Fruit fly (Drosophila melanogaster) whole organism, prepupa: ENCODE data around the gene uncNacbeta.
A peak's percentile ranks its signal among the peaks of the same experiment; 100 is the strongest.

Source experiments
- CG10669 ChIP-seq: fragments of 200-800 bp; sonication (Bioruptor generic); optimal IDR thresholded peaks from 3 replicates; lab custom pipeline; 2018; ENCODE audit warnings: missing biosample characterization, mild to moderate bottlenecking, missing genetic modification characterization, moderate library complexity
- CG11294 ChIP-seq: fragments of 200-800 bp; sonication (Bioruptor generic); IDR thresholded peaks from 2 replicates; pipeline ENCODE4 v1.3.6; 2022; ENCODE audit warnings: missing biosample characterization, missing genetic modification characterization
- CG11762 ChIP-seq: fragments of 200-800 bp; sonication (Bioruptor generic); optimal IDR thresholded peaks from 3 replicates; lab custom pipeline; 2016; ENCODE audit warnings: missing biosample characterization, missing genetic modification characterization; ENCODE audit not compliant: insufficient read depth
- CG15336 ChIP-seq: fragments of 200-800 bp; sonication (Bioruptor generic); IDR thresholded peaks from 2 replicates; pipeline ENCODE4 v1.3.6; 2022; ENCODE audit warnings: missing biosample characterization, missing genetic modification characterization
- CG1621 ChIP-seq: fragments of 200-800 bp; sonication (Bioruptor generic); optimal IDR thresholded peaks from 3 replicates; lab custom pipeline; 2018; ENCODE audit warnings: missing biosample characterization, mild to moderate bottlenecking, missing genetic modification characterization
- CG16779 ChIP-seq: fragments of 200-800 bp; sonication (Bioruptor generic); optimal IDR thresholded peaks from 3 replicates; lab custom pipeline; 2017; ENCODE audit warnings: missing biosample characterization, mild to moderate bottlenecking, missing genetic modification characterization
- CG3032 ChIP-seq: fragments of 200-800 bp; optimal IDR thresholded peaks from 2 replicates; lab custom pipeline; 2019; ENCODE audit warnings: missing biosample characterization, mild to moderate bottlenecking, missing genetic modification characterization, moderate library complexity
- CG32006 ChIP-seq: fragments of 200-800 bp; sonication (Bioruptor generic); optimal IDR thresholded peaks from 3 replicates; lab custom pipeline; 2017; ENCODE audit warnings: missing biosample characterization, mild to moderate bottlenecking, missing genetic modification characterization
- CG34406 ChIP-seq: fragments of 200-800 bp; sonication (Bioruptor generic); optimal IDR thresholded peaks from 3 replicates; lab custom pipeline; 2016; ENCODE audit warnings: missing biosample characterization, missing genetic modification characterization
- CG3919 ChIP-seq: fragments of 200-800 bp; sonication (Bioruptor generic); optimal IDR thresholded peaks from 3 replicates; lab custom pipeline; 2016; ENCODE audit warnings: missing biosample characterization, missing genetic modification characterization
- CG4318 ChIP-seq: fragments of 200-800 bp; sonication (Bioruptor generic); optimal IDR thresholded peaks from 3 replicates; lab custom pipeline; 2017; ENCODE audit warnings: missing biosample characterization, mild to moderate bottlenecking, missing genetic modification characterization
- CG6163 ChIP-seq: fragments of 200-800 bp; sonication (Bioruptor generic); IDR thresholded peaks from 3 replicates; pipeline ENCODE4 v1.3.6; 2022; ENCODE audit warnings: missing biosample characterization, missing genetic modification characterization
- CG6276 ChIP-seq: fragments of 200-800 bp; sonication (Bioruptor generic); optimal IDR thresholded peaks from 2 replicates; lab custom pipeline; 2017; ENCODE audit warnings: missing biosample characterization, mild to moderate bottlenecking, missing genetic modification characterization
- CG6792 ChIP-seq: fragments of 200-800 bp; sonication (Bioruptor generic); optimal IDR thresholded peaks from 3 replicates; lab custom pipeline; 2016; ENCODE audit warnings: missing biosample characterization, missing genetic modification characterization
- CG6854 ChIP-seq: fragments of 200-800 bp; sonication (Bioruptor generic); optimal IDR thresholded peaks from 2 replicates; lab custom pipeline; 2017; ENCODE audit warnings: missing biosample characterization, mild to moderate bottlenecking, missing genetic modification characterization
- CG8119 ChIP-seq: fragments of 200-800 bp; sonication (Bioruptor generic); IDR thresholded peaks from 3 replicates; pipeline ENCODE4 v1.3.6; 2022; ENCODE audit warnings: missing biosample characterization, missing genetic modification characterization
- CG8319 ChIP-seq: fragments of 200-800 bp; sonication (Bioruptor generic); optimal IDR thresholded peaks from 3 replicates; lab custom pipeline; 2016; ENCODE audit warnings: missing biosample characterization, missing genetic modification characterization
- CG8632 ChIP-seq: fragments of 200-800 bp; sonication (Bioruptor generic); optimal IDR thresholded peaks from 3 replicates; lab custom pipeline; 2016; ENCODE audit warnings: missing biosample characterization, missing genetic modification characterization
- CG9139 ChIP-seq: fragments of 200-800 bp; sonication (Bioruptor generic); optimal IDR thresholded peaks from 3 replicates; lab custom pipeline; 2017; ENCODE audit warnings: missing biosample characterization, mild to moderate bottlenecking, missing genetic modification characterization
- Eip75B ChIP-seq: fragments of 200-800 bp; sonication (Bioruptor generic); optimal IDR thresholded peaks from 3 replicates; lab custom pipeline; 2016; ENCODE audit warnings: missing biosample characterization, missing genetic modification characterization
- Eip93F ChIP-seq: fragments of 200-800 bp; sonication (Bioruptor generic); optimal IDR thresholded peaks from 2 replicates; lab custom pipeline; 2016; ENCODE audit warnings: missing biosample characterization, mild to moderate bottlenecking, missing genetic modification characterization
- Ets21C ChIP-seq: fragments of 200-800 bp; sonication (Bioruptor generic); optimal IDR thresholded peaks from 3 replicates; lab custom pipeline; 2016; ENCODE audit warnings: missing biosample characterization, missing genetic modification characterization
- Ets96B ChIP-seq: fragments of 200-800 bp; optimal IDR thresholded peaks from 2 replicates; lab custom pipeline; 2019; ENCODE audit warnings: missing biosample characterization, mild to moderate bottlenecking, missing genetic modification characterization, moderate library complexity
- Gug ChIP-seq: fragments of 200-800 bp; sonication (Bioruptor generic); IDR thresholded peaks from 2 replicates; pipeline ENCODE4 v1.3.6; 2022; ENCODE audit warnings: missing biosample characterization, missing genetic modification characterization
- Hr39 ChIP-seq: fragments of 200-800 bp; sonication (Bioruptor generic); optimal IDR thresholded peaks from 2 replicates; lab custom pipeline; 2016; ENCODE audit warnings: missing biosample characterization, missing genetic modification characterization
- Lpt ChIP-seq: fragments of 200-800 bp; sonication (Bioruptor generic); optimal IDR thresholded peaks from 3 replicates; lab custom pipeline; 2016; ENCODE audit warnings: missing biosample characterization, missing genetic modification characterization
- Met ChIP-seq: fragments of 200-800 bp; sonication (Bioruptor generic); optimal IDR thresholded peaks from 3 replicates; lab custom pipeline; 2016; ENCODE audit warnings: missing biosample characterization, missing genetic modification characterization
- OdsH ChIP-seq: fragments of 200-800 bp; sonication (Bioruptor generic); optimal IDR thresholded peaks from 3 replicates; lab custom pipeline; 2016; ENCODE audit warnings: missing biosample characterization, missing genetic modification characterization
- Smox ChIP-seq: fragments of 200-800 bp; sonication (Bioruptor generic); optimal IDR thresholded peaks from 3 replicates; lab custom pipeline; 2016; ENCODE audit warnings: missing biosample characterization, missing genetic modification characterization
- Sox102F ChIP-seq: fragments of 200-800 bp; sonication (Bioruptor generic); optimal IDR thresholded peaks from 2 replicates; lab custom pipeline; 2016; ENCODE audit warnings: missing biosample characterization, mild to moderate bottlenecking, missing genetic modification characterization
- Sox14 ChIP-seq: fragments of 200-800 bp; sonication (Bioruptor generic); optimal IDR thresholded peaks from 3 replicates; lab custom pipeline; 2016; ENCODE audit warnings: missing biosample characterization, missing genetic modification characterization
- achi ChIP-seq: fragments of 200-800 bp; sonication (Bioruptor generic); optimal IDR thresholded peaks from 3 replicates; lab custom pipeline; 2016; ENCODE audit warnings: missing biosample characterization, missing genetic modification characterization
- acj6 ChIP-seq: fragments of 200-800 bp; sonication (Bioruptor generic); optimal IDR thresholded peaks from 3 replicates; lab custom pipeline; 2016; ENCODE audit warnings: missing biosample characterization, missing genetic modification characterization
- cyc ChIP-seq: fragments of 200-800 bp; sonication (Bioruptor generic); optimal IDR thresholded peaks from 3 replicates; lab custom pipeline; 2016; ENCODE audit warnings: missing biosample characterization, missing genetic modification characterization
- dac ChIP-seq: fragments of 200-800 bp; sonication (Bioruptor generic); optimal IDR thresholded peaks from 2 replicates; lab custom pipeline; 2017; ENCODE audit warnings: missing biosample characterization, mild to moderate bottlenecking, missing genetic modification characterization
- dsx ChIP-seq: fragments of 200-800 bp; optimal IDR thresholded peaks from 3 replicates; lab custom pipeline; 2019; ENCODE audit warnings: missing biosample characterization, mild to moderate bottlenecking, missing genetic modification characterization, moderate library complexity; ENCODE audit not compliant: poor library complexity, severe bottlenecking
- eg ChIP-seq: fragments of 200-800 bp; sonication (Bioruptor generic); IDR thresholded peaks from 3 replicates; pipeline ENCODE4 v1.3.6; 2022; ENCODE audit warnings: missing biosample characterization, missing genetic modification characterization
- esn ChIP-seq: fragments of 200-800 bp; sonication (Bioruptor generic); optimal IDR thresholded peaks from 2 replicates; lab custom pipeline; 2016; ENCODE audit warnings: missing biosample characterization, mild to moderate bottlenecking, missing genetic modification characterization, moderate library complexity
- fd59A ChIP-seq: fragments of 200-800 bp; sonication (Bioruptor generic); optimal IDR thresholded peaks from 2 replicates; lab custom pipeline; 2017; ENCODE audit warnings: missing biosample characterization, mild to moderate bottlenecking, missing genetic modification characterization, missing genetic modification reagents
- fkh ChIP-seq: fragments of 200-800 bp; sonication (Bioruptor generic); optimal IDR thresholded peaks from 3 replicates; lab custom pipeline; 2017; ENCODE audit warnings: missing biosample characterization, mild to moderate bottlenecking, missing genetic modification characterization, moderate library complexity
- lz ChIP-seq: fragments of 200-800 bp; sonication (Bioruptor generic); optimal IDR thresholded peaks from 3 replicates; lab custom pipeline; 2016; ENCODE audit warnings: missing biosample characterization, missing genetic modification characterization
- pdm3 ChIP-seq: fragments of 200-800 bp; sonication (Bioruptor generic); optimal IDR thresholded peaks from 3 replicates; lab custom pipeline; 2016; ENCODE audit warnings: missing biosample characterization, missing genetic modification characterization
- salr ChIP-seq, 2 experiments: fragments of 200-800 bp; sonication (Bioruptor generic); optimal IDR thresholded peaks; 3 replicates each; lab custom pipeline; 2016 to 2018; ENCODE audit warnings: missing biosample characterization in 2 of 2, missing genetic modification characterization in 2 of 2, mild to moderate bottlenecking in 1 of 2
- spab ChIP-seq: fragments of 200-800 bp; sonication (Bioruptor generic); optimal IDR thresholded peaks from 2 replicates; lab custom pipeline; 2017; ENCODE audit warnings: missing biosample characterization, mild to moderate bottlenecking, missing genetic modification characterization, missing genetic modification reagents
- ss ChIP-seq, 2 experiments: fragments of 200-800 bp; sonication (Bioruptor generic); optimal IDR thresholded peaks; 2 replicates in 1 of 2; 3 replicates in 1 of 2; lab custom pipeline; 2017 to 2018; ENCODE audit warnings: mild to moderate bottlenecking in 2 of 2, missing biosample characterization in 2 of 2, missing genetic modification characterization in 2 of 2, moderate library complexity in 1 of 2
- topi ChIP-seq: fragments of 200-800 bp; sonication (Bioruptor generic); optimal IDR thresholded peaks from 3 replicates; lab custom pipeline; 2016; ENCODE audit warnings: missing biosample characterization, missing genetic modification characterization
- vri ChIP-seq: fragments of 200-800 bp; sonication (Bioruptor generic); optimal IDR thresholded peaks from 3 replicates; lab custom pipeline; 2016; ENCODE audit warnings: missing biosample characterization, mild to moderate bottlenecking, missing genetic modification characterization

The uncNacbeta gene

dm6 chr2L:523165-523835, 40.3 kb downstream of the uncNacbeta start (continued):
- TF ChIP-seq ss (GFP tag; optimal IDR thresholded peaks at IDR 0.05; lab: Kevin White, UChicago): peak; percentile 21 to 51
- TF ChIP-seq vri (GFP tag; lab: Kevin White, UChicago): peak; percentile 1
- TF ChIP-seq CG6854: peak; percentile 83
- peak; percentile 14 for TF ChIP-seq CG10669 (GFP tag; lab: Kevin White, UChicago)
- peak; percentile 31 for TF ChIP-seq CG6163
- no peak for TF ChIP-seq Ets96B (tag; lab: Kevin White, UChicago)
- peak; percentile 39; the same call in 2 of the 3 replicates for TF ChIP-seq CG8119 (GFP tag; lab: Robert Waterston, UW)
- TF ChIP-seq Smox (GFP tag; lab: Kevin White, UChicago): no peak
- peak; percentile 21 for TF ChIP-seq CG3919 (GFP tag; lab: Kevin White, UChicago)
- no peak for TF ChIP-seq fd59A (GFP tag; lab: Kevin White, UChicago)
- peak; percentile 43 for TF ChIP-seq Eip75B (GFP tag; lab: Kevin White, UChicago)
- no peak for TF ChIP-seq Ets21C (GFP tag; lab: Kevin White, UChicago)
- TF ChIP-seq eg (GFP tag; lab: Robert Waterston, UW): peak; percentile 51; the same call in 1 of the 3 replicates

- TF ChIP-seq CG16779 (tag; lab: Kevin White, UChicago) (no peak), achi (GFP tag; lab: Kevin White, UChicago) (peak; percentile 24), CG11762 (GFP tag; lab: Kevin White, UChicago) (peak; percentile 49), spab (GFP tag; lab: Kevin White, UChicago) (peak; percentile 35), Hr39 (peak; percentile 45), Gug (0 out of 2 replicates have a peak, but pooled peaks have one; percentile 22), CG6163 (peak; percentile 55; the same call in 1 of the 3 replicates), Ets96B (tag; lab: Kevin White, UChicago) (peak; percentile 51), Met (GFP tag; lab: Kevin White, UChicago) (peak; percentile 62), CG6276 (GFP tag; lab: Kevin White, UChicago) (peak; percentile 43), CG32006 (GFP tag; lab: Kevin White, UChicago) (peak; percentile 73), dac (GFP tag; lab: Kevin White, UChicago) (no peak), Eip93F (GFP tag; lab: Kevin White, UChicago) (no peak), dsx (GFP tag; lab: Kevin White, UChicago) (no peak), Smox (GFP tag; lab: Kevin White, UChicago) (peak; percentile 14), lz (GFP tag; lab: Kevin White, UChicago) (peak; percentile 40), topi (peak; percentile 47), Sox14 (GFP tag; lab: Kevin White, UChicago) (peak; percentile 30), CG4318 (GFP tag; lab: Kevin White, UChicago) (peak; percentile 29), salr (GFP tag; optimal IDR thresholded peaks at IDR 0.05; lab: Kevin White, UChicago) (peak; percentile 28 to 42), fkh (no peak), acj6 (GFP tag; lab: Kevin White, UChicago) (peak; percentile 41), Sox102F (GFP tag; lab: Kevin White, UChicago) (peak; percentile 50), CG3032 (tag; lab: Kevin White, UChicago) (peak; percentile 19), pdm3 (GFP tag; lab: Kevin White, UChicago) (peak; percentile 56), CG8319 (peak; percentile 35), Eip75B (GFP tag; lab: Kevin White, UChicago) (peak; percentile 43), CG8632 (GFP tag; lab: Kevin White, UChicago) (peak; percentile 50), CG6792 (GFP tag; lab: Kevin White, UChicago) (no peak), OdsH (peak; percentile 68), cyc (GFP tag; lab: Kevin White, UChicago) (peak; percentile 40), esn (GFP tag; lab: Kevin White, UChicago) (peak; percentile 58), CG9139 (GFP tag; lab: Kevin White, UChicago) (no peak), vri (GFP tag; lab: Kevin White, UChicago) (no peak), CG34406 (GFP tag; lab: Kevin White, UChicago) (peak; percentile 41), CG1621 (tag; lab: Kevin White, UChicago) (no peak), ss (GFP tag; optimal IDR thresholded peaks at IDR 0.05; lab: Kevin White, UChicago) (no peak), Lpt (no peak), CG15336 (GFP tag; lab: Robert Waterston, UW) (peak; percentile 48), CG11294 (no peak)
Observed at dm6 chr2L:522752-523151, 40.9 kb downstream of the uncNacbeta start.
